ENCODE assay signal across 2 worm cellular contexts in the genomic region with DNA sequence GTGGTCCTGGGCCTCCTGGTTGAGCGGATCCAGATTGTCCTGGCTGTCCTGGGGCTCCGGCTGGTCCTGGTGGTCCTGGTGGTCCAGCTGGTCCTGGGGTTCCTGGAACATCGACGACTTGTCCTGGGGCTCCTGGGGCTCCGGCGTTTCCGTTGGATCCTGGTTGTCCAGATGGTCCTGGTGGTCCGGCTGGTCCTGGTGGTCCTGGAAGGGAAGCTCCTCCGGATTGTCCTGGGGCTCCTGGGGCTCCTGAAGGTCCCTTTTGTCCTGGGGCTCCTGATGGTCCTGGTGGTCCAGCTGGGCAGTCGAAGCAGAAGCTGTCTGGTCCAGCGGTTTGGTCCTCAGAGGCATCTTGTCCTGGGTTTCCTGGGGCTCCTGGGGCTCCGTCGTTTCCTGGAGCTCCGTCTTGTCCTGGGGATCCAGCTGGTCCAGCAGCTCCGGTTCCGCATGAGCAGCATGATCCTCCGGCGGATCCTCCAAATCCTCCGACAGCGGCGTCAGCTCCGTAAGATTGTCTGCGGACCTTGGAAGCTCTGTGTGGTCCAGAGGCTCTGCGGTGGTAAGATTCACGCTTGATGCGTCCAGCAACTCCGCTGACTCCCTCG.
TF ChIP-seq lines count a peak whose summit lies in the region.

No protein-coding gene starts in this region.

TF ChIP-seq in whole organism, L4 larva, 104 proteins besides CTCF, POLR2A, EP300 and RAD21:
- TF ChIP-seq set-16 (GFP tag; IDR thresholded peaks at IDR 0.05; lab: Robert Waterston, UW) = peak; percentile 98
- TF ChIP-seq madf-5 (GFP tag; IDR thresholded peaks at IDR 0.05; lab: Robert Waterston, UW) = peak in 1 of 2 experiments; percentile 55; a peak in 2 of 4 replicates

TF ChIP-seq in whole organism, young adult, 124 proteins besides CTCF, POLR2A, EP300 and RAD21:
- 0 out of 2 replicates have a peak, but pooled peaks have one; percentile 52 for TF ChIP-seq lin-26 (GFP tag; IDR thresholded peaks at IDR 0.05; lab: Robert Waterston, UW)
- TF ChIP-seq egrh-3 (GFP tag; IDR thresholded peaks at IDR 0.05; lab: Robert Waterston, UW) = peak; percentile 92
